Fruit fly (Drosophila melanogaster): ENCODE results near the gene CG14034.

Gene CG14034

dm6 chr2L:5247812-5248211, 31.5 kb upstream of the CG14034 start:
- TF ChIP-seq CG8478 (optimal IDR thresholded peaks at IDR 0.05) (no peak), CTCF (optimal IDR thresholded peaks at IDR 0.05) (no peak)

dm6 chr2L:5247384-5247783, 31.0 kb upstream of the CG14034 start:
- TF ChIP-seq CG8478 (optimal IDR thresholded peaks at IDR 0.05), result no peak
- no peak for TF ChIP-seq CTCF (optimal IDR thresholded peaks at IDR 0.05)

DNA sequence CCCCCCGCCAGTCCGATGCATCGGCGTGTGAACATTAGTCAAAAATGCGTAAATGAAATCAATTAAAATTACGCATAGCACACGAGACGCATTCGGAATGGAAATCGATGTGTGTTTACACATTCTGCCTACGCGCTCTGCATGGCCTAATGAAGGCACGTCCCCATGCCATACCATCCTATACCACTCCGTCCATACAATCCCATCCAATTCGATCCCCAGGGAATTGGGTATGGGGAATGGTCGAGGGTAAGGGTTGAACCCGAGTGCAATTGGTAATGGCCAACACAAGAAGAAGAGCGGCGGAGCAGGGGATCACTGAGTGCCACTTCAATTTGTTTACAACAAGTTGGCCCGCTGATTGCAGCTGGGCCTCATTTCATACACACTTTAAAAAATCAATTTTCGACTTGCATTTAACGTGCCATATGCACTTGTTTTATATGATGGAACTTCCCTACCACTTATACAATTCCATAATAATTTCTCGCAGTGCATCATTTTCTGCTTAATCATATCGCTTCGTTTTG, 29.1 kb upstream of the CG14034 start:
- TF ChIP-seq CTCF (optimal IDR thresholded peaks at IDR 0.05) (no peak), CG8478 (optimal IDR thresholded peaks at IDR 0.05) (no peak)

DNA sequence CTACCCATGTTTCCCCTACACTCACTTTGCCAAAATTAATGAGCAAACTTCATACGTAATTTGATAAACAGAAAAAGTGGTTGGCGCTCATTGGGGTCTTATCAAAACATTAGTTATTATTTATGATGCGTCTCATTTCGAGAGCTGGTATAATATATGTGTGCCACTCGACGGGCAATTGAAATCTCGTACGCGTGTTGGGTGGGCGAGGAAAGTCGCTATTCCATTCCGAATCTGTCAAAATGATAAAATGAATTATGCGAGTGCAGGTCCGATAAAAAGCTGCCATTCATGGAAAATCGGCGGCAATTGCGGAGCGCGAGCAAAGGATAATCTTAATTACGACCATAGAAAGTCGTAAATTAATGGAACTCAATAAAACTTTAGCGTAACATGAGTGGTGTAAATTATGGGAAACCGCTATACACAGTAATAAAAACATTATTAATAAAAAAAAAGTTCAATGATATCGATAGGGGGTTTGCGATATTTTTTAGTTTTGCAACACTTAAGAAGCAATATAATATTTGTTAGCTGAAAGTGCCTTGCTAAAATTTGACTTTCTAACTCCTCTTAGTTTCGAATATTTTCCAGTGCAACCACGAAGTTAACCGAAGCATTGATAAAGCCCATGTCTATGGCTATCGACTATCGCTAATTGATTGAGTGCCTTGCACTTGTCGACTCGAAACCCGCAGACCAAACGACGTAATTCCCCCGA, 26.0 kb upstream of the CG14034 start:
- no peak for TF ChIP-seq CG8478 (optimal IDR thresholded peaks at IDR 0.05)
- no peak for TF ChIP-seq CTCF (optimal IDR thresholded peaks at IDR 0.05)

DNA sequence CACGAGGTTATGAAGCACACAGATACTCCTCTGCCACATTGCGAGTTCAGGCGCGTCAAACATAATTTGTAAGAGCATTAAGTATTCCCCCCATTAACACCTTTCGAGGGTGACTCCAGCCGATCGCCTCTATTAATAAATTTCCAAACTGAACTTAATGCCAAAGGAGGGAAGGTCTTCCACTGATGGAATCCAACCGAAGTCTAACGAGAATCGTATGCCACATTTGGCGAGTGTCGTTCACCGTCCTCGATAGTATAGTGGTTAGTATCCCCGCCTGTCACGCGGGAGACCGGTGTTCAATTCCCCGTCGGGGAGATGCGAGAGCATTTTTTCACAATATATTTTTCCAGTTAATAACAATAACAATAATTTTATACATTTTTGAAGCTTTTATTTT, 24.2 kb upstream of the CG14034 start:
- TF ChIP-seq CTCF (optimal IDR thresholded peaks at IDR 0.05), result no peak
- no peak for TF ChIP-seq CG8478 (optimal IDR thresholded peaks at IDR 0.05)

- no peak for TF ChIP-seq CG8478 (optimal IDR thresholded peaks at IDR 0.05)
- no peak for TF ChIP-seq CTCF (optimal IDR thresholded peaks at IDR 0.05)
Measured at dm6 chr2L:5239433-5240278, 23.3 kb upstream of the CG14034 start.

DNA sequence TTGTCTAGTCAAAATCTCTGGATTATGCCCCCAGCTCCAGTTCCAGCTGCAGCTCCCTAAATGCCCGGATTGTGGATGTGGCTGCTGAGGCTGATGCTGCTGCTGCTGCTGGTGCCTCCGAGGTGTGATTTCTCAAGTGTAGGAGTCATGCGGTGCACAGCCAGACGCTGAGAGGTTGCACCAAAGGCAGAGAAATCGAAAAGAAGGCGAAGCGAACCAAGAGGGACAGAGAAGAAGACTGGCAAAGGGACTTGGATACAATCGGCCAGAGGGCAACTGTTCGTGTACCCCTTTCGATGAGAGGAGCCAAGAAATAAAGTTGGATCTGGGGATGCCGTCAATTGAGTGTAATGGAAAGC, 22.2 kb upstream of the CG14034 start:
- TF ChIP-seq CTCF (optimal IDR thresholded peaks at IDR 0.05) (no peak), CG8478 (optimal IDR thresholded peaks at IDR 0.05) (no peak)

- TF ChIP-seq CTCF (optimal IDR thresholded peaks at IDR 0.05) (no peak), CG8478 (optimal IDR thresholded peaks at IDR 0.05) (no peak)
Measured at dm6 chr2L:5237899-5238566, 21.7 kb upstream of the CG14034 start.

- TF ChIP-seq CTCF (optimal IDR thresholded peaks at IDR 0.05) (no peak), CG8478 (optimal IDR thresholded peaks at IDR 0.05) (no peak)
Measured at dm6 chr2L:5237175-5237753, 20.9 kb upstream of the CG14034 start.

DNA sequence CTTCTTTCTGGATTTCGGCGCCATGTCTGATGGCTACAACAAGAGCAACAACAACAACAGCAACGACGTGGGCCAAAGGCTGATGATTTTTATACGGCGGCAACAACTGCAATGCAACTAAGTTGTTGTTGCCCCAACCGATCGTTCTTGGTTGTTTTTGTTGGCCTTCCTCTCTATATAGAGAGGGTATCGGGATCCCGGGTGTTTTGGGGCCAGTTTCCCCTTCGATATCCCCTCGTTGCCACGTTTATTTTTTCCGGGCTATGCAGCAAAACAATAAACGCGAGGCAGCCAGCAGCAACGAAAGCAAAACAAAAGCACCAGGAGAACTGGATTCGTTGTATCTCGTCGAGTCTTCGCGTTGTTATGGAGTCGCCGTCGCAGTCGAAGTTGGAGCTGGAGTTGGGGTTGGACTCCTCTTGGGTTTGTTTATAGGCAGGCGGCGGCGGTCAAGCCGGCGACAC, 20.0 kb upstream of the CG14034 start:
- no peak for TF ChIP-seq CG8478 (optimal IDR thresholded peaks at IDR 0.05)
- TF ChIP-seq CTCF (optimal IDR thresholded peaks at IDR 0.05), result no peak

- TF ChIP-seq CTCF (optimal IDR thresholded peaks at IDR 0.05) (no peak), CG8478 (optimal IDR thresholded peaks at IDR 0.05) (no peak)
Measured at dm6 chr2L:5234714-5235298, 18.5 kb upstream of the CG14034 start.

DNA sequence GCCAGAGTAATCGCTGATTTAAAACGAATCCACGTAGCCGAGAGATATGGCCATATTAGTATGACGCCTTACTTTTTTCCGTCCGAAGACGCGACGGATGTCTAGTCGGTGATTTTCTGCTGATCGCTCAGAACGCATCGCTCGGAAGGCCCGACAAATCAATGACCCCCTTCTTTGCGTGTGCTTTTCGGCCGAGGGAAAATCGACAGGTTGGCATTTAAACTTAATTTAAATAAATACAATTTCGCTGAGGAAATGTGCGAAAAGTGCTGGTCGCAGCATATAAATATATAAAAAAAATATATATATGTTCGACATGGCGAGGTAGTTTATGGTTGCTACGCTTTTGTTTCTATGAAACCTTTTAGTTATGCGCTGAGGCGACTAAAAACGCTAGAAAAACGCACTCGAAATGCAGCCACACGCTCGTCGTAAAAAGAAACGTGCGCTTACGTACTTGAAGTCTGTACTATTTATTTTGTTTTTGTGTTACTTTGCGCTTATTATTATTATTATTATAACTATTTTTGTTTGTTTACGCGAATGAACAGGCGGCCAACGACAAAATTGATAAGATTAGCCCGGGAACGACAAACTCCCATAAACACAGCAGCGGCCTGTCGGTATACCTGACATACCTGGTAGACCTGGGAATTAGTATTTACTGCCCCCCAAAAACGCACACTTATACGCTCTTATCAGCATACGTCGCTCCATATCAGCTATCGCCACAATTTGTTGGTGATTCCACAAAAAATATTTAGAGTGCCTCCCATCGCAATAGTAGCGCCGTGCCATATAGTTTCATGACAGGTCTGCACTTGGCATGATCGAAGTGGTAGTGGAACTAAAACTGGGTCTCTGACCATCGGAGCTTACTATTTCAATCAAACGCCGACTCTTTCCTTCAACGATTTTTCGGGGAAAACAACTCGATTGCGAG, 16.9 kb upstream of the CG14034 start:
- no peak for TF ChIP-seq CTCF (optimal IDR thresholded peaks at IDR 0.05)
- TF ChIP-seq CG8478 (optimal IDR thresholded peaks at IDR 0.05), result no peak

- TF ChIP-seq CG8478 (optimal IDR thresholded peaks at IDR 0.05) (no peak), CTCF (optimal IDR thresholded peaks at IDR 0.05) (no peak)
Measured at dm6 chr2L:5232175-5232574, 15.8 kb upstream of the CG14034 start.

- TF ChIP-seq CG8478 (optimal IDR thresholded peaks at IDR 0.05) (no peak), CTCF (optimal IDR thresholded peaks at IDR 0.05) (no peak)
Measured at dm6 chr2L:5231437-5231836, 15.1 kb upstream of the CG14034 start.

Data from S2 (cell line).